Worm (Caenorhabditis elegans) whole organism, midembryonic: Measurements from ENCODE around the gene ubc-6.
"Not testable (repeated sequence)": the region's sequence is repeated elsewhere in the genome, so short reads cannot be mapped to it uniquely, and the experiment has no call there.

Experiments used
- T22C8.4 ChIP-seq: fragments of 200-800 bp; sonication (Bioruptor generic); IDR thresholded peaks from 2 replicates; pipeline ENCODE4 v1.3.6; 2022; ENCODE audit warnings: missing genetic modification characterization, missing compliant biosample characterization
- cog-1 ChIP-seq: sonication (generic microtip); optimal IDR thresholded peaks from 2 replicates; lab custom pipeline; 2016; ENCODE audit warnings: missing genetic modification characterization, missing compliant biosample characterization
- flt-1 ChIP-seq: fragments of 200-800 bp; sonication (Bioruptor generic); IDR thresholded peaks from 2 replicates; pipeline ENCODE4 v1.3.6; 2022; ENCODE audit warnings: missing genetic modification characterization, missing compliant biosample characterization
- klf-2 ChIP-seq: fragments of 200-800 bp; sonication (Bioruptor generic); conservative IDR thresholded peaks from 2 replicates; pipeline ENCODE4 v1.3.6; 2022; ENCODE audit warnings: missing genetic modification reagents, missing genetic modification characterization, missing compliant biosample characterization
- med-1 ChIP-seq: sonication (generic microtip); optimal IDR thresholded peaks from 2 replicates; lab custom pipeline; 2017; ENCODE audit warnings: missing genetic modification characterization, mild to moderate bottlenecking, missing compliant biosample characterization, antibody characterized with exemption, missing genetic modification reagents; ENCODE audit not compliant: insufficient read depth
- tab-1 ChIP-seq: fragments of 200-800 bp; sonication (Bioruptor generic); IDR thresholded peaks from 2 replicates; pipeline ENCODE4 v1.3.6; 2022; ENCODE audit warnings: missing genetic modification characterization, missing compliant biosample characterization
- ztf-29 ChIP-seq: fragments of 200-800 bp; sonication (Bioruptor generic); IDR thresholded peaks from 2 replicates; pipeline ENCODE4 v1.3.6; 2022; ENCODE audit warnings: missing genetic modification reagents, missing genetic modification characterization, missing compliant biosample characterization

- TF ChIP-seq cog-1; T22C8.4 (GFP tag; lab: Robert Waterston, UW); tab-1; med-1 (GFP tag; lab: Kevin White, UChicago); ztf-29 (GFP tag; lab: Robert Waterston, UW): not testable (repeated sequence)
- 0 out of 2 replicates have a peak, but pooled peaks have one; percentile 11 for TF ChIP-seq flt-1 (GFP tag; lab: Robert Waterston, UW)
- TF ChIP-seq klf-2 (GFP tag; lab: Robert Waterston, UW), result 0 out of 2 replicates have a peak, but pooled peaks have one; percentile 49
Measured at ce11 chrII:7446683-7447082, 32.3 kb upstream of the ubc-6 start.
